Worm (Caenorhabditis elegans) whole organism, midembryonic: ENCODE results near the gene chtl-1.

Source experiments
- T22C8.4 ChIP-seq: fragments of 200-800 bp; sonication (Bioruptor generic); IDR thresholded peaks from 2 replicates; pipeline ENCODE4 v1.3.6; 2022; ENCODE audit warnings: missing genetic modification characterization, missing compliant biosample characterization
- cog-1 ChIP-seq: sonication (generic microtip); optimal IDR thresholded peaks from 2 replicates; lab custom pipeline; 2016; ENCODE audit warnings: missing genetic modification characterization, missing compliant biosample characterization
- med-1 ChIP-seq: sonication (generic microtip); optimal IDR thresholded peaks from 2 replicates; lab custom pipeline; 2017; ENCODE audit warnings: missing genetic modification characterization, mild to moderate bottlenecking, missing compliant biosample characterization, antibody characterized with exemption, missing genetic modification reagents; ENCODE audit not compliant: insufficient read depth
- tab-1 ChIP-seq: fragments of 200-800 bp; sonication (Bioruptor generic); IDR thresholded peaks from 2 replicates; pipeline ENCODE4 v1.3.6; 2022; ENCODE audit warnings: missing genetic modification characterization, missing compliant biosample characterization

ce11 chrX:5321563-5321962 is 42.6 kb downstream of the chtl-1 start:
- no peak for TF ChIP-seq T22C8.4 (GFP tag; lab: Robert Waterston, UW)
- TF ChIP-seq cog-1 (tag; lab: Kevin White, UChicago) = no peak
- TF ChIP-seq tab-1 (GFP tag; lab: Robert Waterston, UW) = no peak
- no peak for TF ChIP-seq med-1 (GFP tag; lab: Kevin White, UChicago)
